Worm (Caenorhabditis elegans): ENCODE measurements around the gene pals-30.
A peak's percentile ranks its signal among the peaks of the same experiment; 100 is the strongest.

pals-30 gene

DNA sequence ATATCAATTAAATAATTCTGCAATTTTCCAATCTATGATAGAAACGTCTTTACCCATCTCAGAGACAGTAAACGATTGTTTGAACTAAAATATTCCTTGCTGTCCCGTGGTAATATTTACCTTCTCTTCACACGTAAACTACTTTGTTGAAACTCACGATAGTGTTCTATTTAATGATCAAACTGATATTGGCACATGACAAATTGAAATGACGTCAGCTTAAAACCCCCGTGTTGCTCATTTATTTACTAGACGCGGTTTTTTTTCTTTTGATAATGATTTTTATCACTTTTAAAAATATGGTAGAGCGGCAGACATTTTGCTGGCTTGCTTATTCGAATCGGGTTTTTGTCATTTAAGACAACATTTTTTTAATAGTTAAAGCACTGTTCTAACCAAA, 9.9 kb upstream of the pals-30 start (continued):
- no peak for TF ChIP-seq lin-38 (GFP tag; IDR thresholded peaks at IDR 0.05)
- TF ChIP-seq gei-8 (GFP tag; optimal IDR thresholded peaks at IDR 0.05), result no peak
- no peak for TF ChIP-seq dpl-1 (GFP tag; optimal IDR thresholded peaks at IDR 0.05)
- TF ChIP-seq mxl-2 (GFP tag; conservative IDR thresholded peaks at IDR 0.05), result no peak
- peak; percentile 31 for TF ChIP-seq nhr-28 (tag; optimal IDR thresholded peaks at IDR 0.05)
- no peak for TF ChIP-seq nhr-77 (tag; optimal IDR thresholded peaks at IDR 0.05)
- TF ChIP-seq spr-1 (tag; optimal IDR thresholded peaks at IDR 0.05), result no peak
- no peak for TF ChIP-seq set-16 (GFP tag; IDR thresholded peaks at IDR 0.05)
- no peak for TF ChIP-seq ama-1 (optimal IDR thresholded peaks at IDR 0.05)

DNA sequence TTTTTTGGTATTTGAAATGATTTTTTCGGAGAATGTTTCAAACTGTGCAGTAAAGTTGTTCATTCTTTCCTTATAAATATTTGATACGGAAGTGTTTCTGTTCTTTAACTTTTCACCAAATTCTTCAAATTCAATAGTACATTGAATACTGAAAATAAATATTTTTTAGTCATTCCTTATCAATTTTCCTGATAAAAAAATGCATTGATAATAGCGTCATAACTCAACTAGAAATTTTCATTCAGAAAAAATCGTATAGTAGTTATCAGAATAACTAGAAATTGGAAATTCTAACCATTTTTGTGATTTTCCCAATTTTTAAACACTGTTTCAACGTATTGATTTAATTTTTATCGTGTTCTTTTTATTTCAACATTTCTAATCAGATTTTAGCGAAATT, 7.5 kb upstream of the pals-30 start:
- TF ChIP-seq zag-1 (tag; optimal IDR thresholded peaks at IDR 0.05) (no peak), daf-16 (GFP tag; optimal IDR thresholded peaks at IDR 0.05) (no peak), daf-16 (tag; optimal IDR thresholded peaks at IDR 0.05) (peak; percentile 20), nhr-28 (tag; optimal IDR thresholded peaks at IDR 0.05) (peak; percentile 10), pqm-1 (tag; optimal IDR thresholded peaks at IDR 0.05) (peak; percentile 50)

DNA sequence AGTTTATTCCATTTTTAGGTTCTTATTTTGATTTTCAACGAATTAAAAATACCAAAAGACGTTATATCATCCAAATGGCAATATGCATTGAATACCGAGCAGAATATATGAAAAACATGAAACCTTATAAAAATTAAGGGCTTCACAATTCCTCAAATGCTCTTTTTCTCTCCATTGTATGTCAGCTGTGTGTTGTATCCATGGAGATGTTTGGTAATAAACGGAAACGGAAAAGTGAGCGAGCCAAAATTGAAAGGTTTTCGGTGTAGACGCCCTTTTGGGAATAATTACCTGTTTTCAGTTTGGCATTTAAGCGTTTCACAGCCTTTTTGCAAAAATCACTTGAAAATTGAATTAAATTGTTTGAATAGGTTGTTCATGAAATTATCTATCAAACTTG, 5.9 kb upstream of the pals-30 start:
- TF ChIP-seq aha-1 (tag) (peak; percentile 54), fos-1 (tag; optimal IDR thresholded peaks at IDR 0.05) (no peak)

DNA sequence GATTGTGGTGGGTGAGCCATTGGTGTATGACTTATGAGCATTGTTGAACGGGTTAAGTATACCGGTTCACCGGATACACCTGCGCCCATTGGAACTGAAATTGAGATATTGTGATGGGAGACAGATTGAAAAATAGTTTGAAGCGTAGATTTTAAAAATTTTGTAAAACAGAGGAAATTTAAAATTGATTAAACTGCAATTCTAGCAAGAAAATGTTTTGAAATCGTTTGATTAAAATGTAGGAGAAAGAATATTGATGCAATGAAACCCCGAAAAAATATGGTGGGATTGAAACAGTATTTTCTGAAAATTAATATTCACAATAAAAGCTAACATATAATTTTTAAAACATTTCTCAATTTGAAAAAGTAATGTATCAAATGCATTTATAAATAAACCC, 3.0 kb upstream of the pals-30 start, which contains the start of gene Y57G11B.6:
TSS of gene Y57G11B.6 (minus strand) at position 101 of the 400 bp plus-strand sequence.
- TF ChIP-seq ceh-32 (tag; optimal IDR thresholded peaks at IDR 0.05; ENCODE audit: poor library complexity), result no peak
- TF ChIP-seq aha-1 (tag), result peak; percentile 24

DNA sequence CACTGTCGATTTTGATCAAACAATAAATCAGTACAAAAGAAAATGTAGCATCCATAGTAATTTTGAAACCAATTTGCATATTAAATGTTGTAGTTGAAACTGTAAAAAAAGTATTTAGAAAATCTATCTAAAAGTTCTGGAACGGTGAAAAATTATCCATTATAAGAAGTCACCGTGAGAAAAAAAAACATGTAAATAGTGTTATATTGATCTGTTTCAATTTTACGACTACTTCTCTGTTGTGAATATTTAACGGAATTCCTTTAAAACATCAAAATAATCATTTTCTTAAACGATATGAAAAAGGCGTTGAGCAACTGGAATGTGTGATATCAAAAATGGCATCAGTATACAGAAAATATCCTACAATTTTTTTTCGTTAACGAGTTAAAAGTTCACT, 2.5 kb downstream of the pals-30 start, which contains the start of gene T27E7.9:
TSS of gene T27E7.9 (minus strand) at position 101 of the 400 bp plus-strand sequence.
- TF ChIP-seq ceh-62 (tag; optimal IDR thresholded peaks at IDR 0.05), result no peak
- no peak for TF ChIP-seq daf-16 (GFP tag; optimal IDR thresholded peaks at IDR 0.05)
- no peak for TF ChIP-seq daf-16 (tag; optimal IDR thresholded peaks at IDR 0.05)
- no peak for TF ChIP-seq daf-12 (tag; optimal IDR thresholded peaks at IDR 0.05)
- no peak for TF ChIP-seq hlh-11 (tag; optimal IDR thresholded peaks at IDR 0.05)
- TF ChIP-seq Y75B8A.6 (GFP tag; IDR thresholded peaks at IDR 0.05), result no peak
- no peak for TF ChIP-seq vab-7 (GFP tag; IDR thresholded peaks at IDR 0.05)
- no peak for TF ChIP-seq nhr-10 (tag; optimal IDR thresholded peaks at IDR 0.05)
- TF ChIP-seq Y48G9A.11 (GFP tag; IDR thresholded peaks at IDR 0.05), result no peak
- no peak for TF ChIP-seq T20F7.1 (GFP tag; optimal IDR thresholded peaks at IDR 0.05)
- TF ChIP-seq tra-1 (GFP tag; IDR thresholded peaks at IDR 0.05), result no peak
- no peak for TF ChIP-seq snpc-4 (tag; optimal IDR thresholded peaks at IDR 0.05)

DNA sequence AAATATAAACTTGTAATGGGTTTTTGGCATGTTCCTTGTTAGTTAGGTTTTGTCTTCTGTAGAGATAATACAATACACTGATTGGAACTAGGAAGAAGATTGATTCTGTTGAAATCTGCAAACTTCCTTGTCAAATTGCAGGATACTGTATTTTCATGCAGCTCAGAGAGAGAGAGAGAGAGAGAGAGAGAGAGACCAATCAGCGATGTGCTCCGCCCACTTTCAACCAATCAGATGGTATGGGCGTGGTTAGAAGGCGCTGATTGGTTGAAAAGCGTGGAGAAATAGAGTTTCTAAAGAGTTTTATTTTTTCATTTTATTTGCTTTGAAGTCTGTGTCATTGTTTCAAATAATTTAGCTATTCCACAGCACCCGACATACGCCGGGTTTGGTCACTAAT, 4.5 kb downstream of the pals-30 start:
- TF ChIP-seq sdz-12 (GFP tag; optimal IDR thresholded peaks at IDR 0.05), result no peak
- TF ChIP-seq unc-39 (tag; optimal IDR thresholded peaks at IDR 0.05), result no peak
- no peak for TF ChIP-seq ztf-11 (tag; optimal IDR thresholded peaks at IDR 0.05)
- no peak for TF ChIP-seq nhr-48 (tag; optimal IDR thresholded peaks at IDR 0.05)
- TF ChIP-seq aha-1 (tag), result peak; percentile 55

DNA sequence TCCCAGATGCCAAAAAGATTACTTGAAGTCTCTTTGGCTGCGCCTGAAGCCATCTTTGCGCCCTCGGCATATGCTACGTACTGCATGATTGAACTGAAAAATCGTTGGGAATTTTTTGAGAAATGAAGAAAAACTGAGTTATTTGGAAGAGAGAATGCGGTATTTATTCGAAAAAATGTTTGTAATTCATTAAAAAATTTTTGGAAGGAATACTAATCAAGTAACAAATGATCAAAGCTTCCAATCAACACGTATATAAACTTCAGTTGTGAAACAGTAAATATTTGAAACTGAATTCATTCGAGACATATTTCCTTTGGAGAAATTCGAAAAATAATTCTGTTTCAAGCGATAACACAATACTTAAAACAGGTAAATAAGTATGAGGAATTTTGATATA, 9.3 kb downstream of the pals-30 start, which contains the start of gene pals-29:
TSS of gene pals-29 (minus strand) at position 101 of the 400 bp plus-strand sequence.
- TF ChIP-seq lin-13 (GFP tag; optimal IDR thresholded peaks at IDR 0.05), result no peak
- no peak for TF ChIP-seq vab-7 (GFP tag; IDR thresholded peaks at IDR 0.05)
- TF ChIP-seq mdl-1 (tag; optimal IDR thresholded peaks at IDR 0.05), result no peak
- TF ChIP-seq php-3 (GFP tag; IDR thresholded peaks at IDR 0.05), result no peak
- no peak for TF ChIP-seq egl-43 (GFP tag; IDR thresholded peaks at IDR 0.05)
- TF ChIP-seq egl-27 (tag; optimal IDR thresholded peaks at IDR 0.05), result no peak
- TF ChIP-seq T20F7.1 (GFP tag; optimal IDR thresholded peaks at IDR 0.05), result no peak
- no peak for TF ChIP-seq F26F4.8 (GFP tag; conservative IDR thresholded peaks at IDR 0.05)
- no peak for TF ChIP-seq ama-1 (optimal IDR thresholded peaks at IDR 0.05)
- no peak for TF ChIP-seq mxl-3 (GFP tag; optimal IDR thresholded peaks at IDR 0.05)
